Fruit fly (Drosophila melanogaster): ENCODE results near the gene DIP-iota.

DIP-iota gene

dm6 chr2L:6612477-6613004 lies 9.0 kb downstream of the DIP-iota start (continued):
- TF ChIP-seq C15 (GFP tag; IDR thresholded peaks at IDR 0.05) (peak; percentile 100), unpg (GFP tag; optimal IDR thresholded peaks at IDR 0.05) (peak; percentile 100), sna (GFP tag; IDR thresholded peaks at IDR 0.05; ENCODE audit: partially characterized antibody) (no peak), Aef1 (GFP tag; IDR thresholded peaks at IDR 0.05) (peak; percentile 100), CG17186 (GFP tag; optimal IDR thresholded peaks at IDR 0.05) (peak; percentile 98), chm (GFP tag; IDR thresholded peaks at IDR 0.05) (peak; percentile 100), CG3163 (GFP tag; optimal IDR thresholded peaks at IDR 0.05) (peak; percentile 98), CG12391 (tag; optimal IDR thresholded peaks at IDR 0.05) (peak; percentile 100), odd (GFP tag; optimal IDR thresholded peaks at IDR 0.05) (peak; percentile 100), jumu (GFP tag; optimal IDR thresholded peaks at IDR 0.05) (peak; percentile 100), pnt (GFP tag; optimal IDR thresholded peaks at IDR 0.05) (peak; percentile 100), Bgb (GFP tag; IDR thresholded peaks at IDR 0.05; ENCODE audit: partially characterized antibody) (peak; percentile 51), Hr3 (GFP tag; optimal IDR thresholded peaks at IDR 0.05) (peak; percentile 100), MBD-R2 (GFP tag; IDR thresholded peaks at IDR 0.05) (peak; percentile 100), stc (GFP tag; IDR thresholded peaks at IDR 0.05) (peak; percentile 100), luna (GFP tag; optimal IDR thresholded peaks at IDR 0.05) (peak; percentile 100), Hand (GFP tag; optimal IDR thresholded peaks at IDR 0.05) (peak; percentile 100), sqz (GFP tag; optimal IDR thresholded peaks at IDR 0.05) (peak; percentile 100), CG7556 (GFP tag; optimal IDR thresholded peaks at IDR 0.05) (peak; percentile 100), CG10979 (tag; optimal IDR thresholded peaks at IDR 0.05) (peak; percentile 100), CG4730 (GFP tag; IDR thresholded peaks at IDR 0.05) (peak; percentile 100), chinmo (GFP tag; IDR thresholded peaks at IDR 0.05; ENCODE audit: partially characterized antibody) (0 out of 4 replicates have a peak, but pooled peaks have one; percentile 46), gcm2 (GFP tag; optimal IDR thresholded peaks at IDR 0.05) (peak; percentile 100), Six4 (GFP tag; optimal IDR thresholded peaks at IDR 0.05) (peak; percentile 100), CG18262 (tag; optimal IDR thresholded peaks at IDR 0.05) (peak; percentile 100), Lhr (GFP tag; optimal IDR thresholded peaks at IDR 0.05) (peak; percentile 100), sug (tag; optimal IDR thresholded peaks at IDR 0.05) (peak; percentile 100), Myb (GFP tag; optimal IDR thresholded peaks at IDR 0.05) (peak; percentile 98), CG32772 (GFP tag; IDR thresholded peaks at IDR 0.05) (peak; percentile 100), oc (tag; optimal IDR thresholded peaks at IDR 0.05) (peak; percentile 100), CG15073 (GFP tag; optimal IDR thresholded peaks at IDR 0.05) (peak; percentile 95), lola (GFP tag; optimal IDR thresholded peaks at IDR 0.05) (peak in 1 of 3 experiments; percentile 100), CG5180 (GFP tag; optimal IDR thresholded peaks at IDR 0.05) (peak; percentile 96), gem (tag; optimal IDR thresholded peaks at IDR 0.05) (peak; percentile 100), PHDP (tag; optimal IDR thresholded peaks at IDR 0.05) (peak; percentile 100), eve (GFP tag; optimal IDR thresholded peaks at IDR 0.05) (peak; percentile 43 to 100), hth (optimal IDR thresholded peaks at IDR 0.05) (no peak), CG30431 (GFP tag; optimal IDR thresholded peaks at IDR 0.05) (peak; percentile 100), CG10565 (GFP tag; optimal IDR thresholded peaks at IDR 0.05) (peak; percentile 99), jing (GFP tag; optimal IDR thresholded peaks at IDR 0.05) (peak; percentile 100), Fer3 (tag; optimal IDR thresholded peaks at IDR 0.05) (peak; percentile 100), CG4328 (GFP tag; optimal IDR thresholded peaks at IDR 0.05) (peak; percentile 100), ase (GFP tag; IDR thresholded peaks at IDR 0.05) (peak; percentile 100), grau (tag; optimal IDR thresholded peaks at IDR 0.05) (peak; percentile 100), onecut (GFP tag; IDR thresholded peaks at IDR 0.05) (peak; percentile 100), Lim3 (GFP tag; IDR thresholded peaks at IDR 0.05) (peak; percentile 100), ro (GFP tag; IDR thresholded peaks at IDR 0.05) (peak; percentile 100), CG7786 (GFP tag; optimal IDR thresholded peaks at IDR 0.05) (peak; percentile 100), schlank (tag; optimal IDR thresholded peaks at IDR 0.05) (peak; percentile 100), ap (GFP tag; IDR thresholded peaks at IDR 0.05) (peak; percentile 100)
